Worm (Caenorhabditis elegans) whole organism, late embryonic: ENCODE measurements around the gene par-2.
"Not testable (repeated sequence)": the region's sequence is repeated elsewhere in the genome, so short reads cannot be mapped to it uniquely, and the experiment has no call there.

Experiments used
- C38D4.7 ChIP-seq: fragments of 200-800 bp; sonication (Bioruptor generic); optimal IDR thresholded peaks from 2 replicates; lab custom pipeline; 2018; ENCODE audit warnings: mild to moderate bottlenecking, missing genetic modification characterization, moderate library complexity, missing compliant biosample characterization
- F13H6.1 ChIP-seq: sonication (generic microtip); optimal IDR thresholded peaks from 2 replicates; lab custom pipeline; 2016; ENCODE audit warnings: missing genetic modification characterization, missing compliant biosample characterization
- K09A11.1 ChIP-seq: sonication (generic microtip); optimal IDR thresholded peaks from 2 replicates; lab custom pipeline; 2017; ENCODE audit warnings: antibody characterized with exemption, mild to moderate bottlenecking, missing genetic modification characterization, missing compliant biosample characterization; ENCODE audit not compliant: insufficient read depth
- T23F11.4 ChIP-seq: fragments of 200-800 bp; sonication (Bioruptor generic); optimal IDR thresholded peaks from 2 replicates; lab custom pipeline; 2018; ENCODE audit warnings: mild to moderate bottlenecking, missing genetic modification characterization, missing compliant biosample characterization
- Y22D7AL.16 ChIP-seq: sonication (generic microtip); optimal IDR thresholded peaks from 2 replicates; lab custom pipeline; 2016; ENCODE audit warnings: missing genetic modification characterization, missing compliant biosample characterization
- ahr-1 ChIP-seq: sonication (generic microtip); optimal IDR thresholded peaks from 2 replicates; lab custom pipeline; 2016; ENCODE audit warnings: missing genetic modification characterization, missing compliant biosample characterization
- ama-1 ChIP-seq: fragments of 150-350 bp; optimal IDR thresholded peaks from 2 replicates; lab custom pipeline; 2014
- ceh-14 ChIP-seq: sonication (generic microtip); optimal IDR thresholded peaks from 2 replicates; lab custom pipeline; 2016; ENCODE audit warnings: missing genotype, missing genetic modification characterization, missing compliant biosample characterization
- ceh-18 ChIP-seq: sonication (generic microtip); optimal IDR thresholded peaks from 2 replicates; lab custom pipeline; 2016; ENCODE audit warnings: missing genetic modification characterization, missing compliant biosample characterization
- ceh-19 ChIP-seq: fragments of 200-800 bp; sonication (Bioruptor generic); optimal IDR thresholded peaks from 2 replicates; lab custom pipeline; 2018; ENCODE audit warnings: mild to moderate bottlenecking, missing genetic modification characterization, missing compliant biosample characterization
- ceh-24 ChIP-seq: sonication (generic microtip); optimal IDR thresholded peaks from 2 replicates; lab custom pipeline; 2016; ENCODE audit warnings: mild to moderate bottlenecking, missing genetic modification characterization, missing compliant biosample characterization
- ceh-31 ChIP-seq: sonication (generic microtip); optimal IDR thresholded peaks from 2 replicates; lab custom pipeline; 2016; ENCODE audit warnings: missing genetic modification characterization, missing compliant biosample characterization
- ceh-34 ChIP-seq: sonication (generic microtip); optimal IDR thresholded peaks from 2 replicates; lab custom pipeline; 2016; ENCODE audit warnings: mild to moderate bottlenecking, missing genetic modification characterization, missing compliant biosample characterization
- ceh-45 ChIP-seq: fragments of 200-800 bp; sonication (Bioruptor generic); IDR thresholded peaks from 2 replicates; pipeline ENCODE4 v1.3.6; 2022; ENCODE audit warnings: missing genetic modification reagents, missing genetic modification characterization, missing compliant biosample characterization
- che-1 ChIP-seq: sonication (generic microtip); optimal IDR thresholded peaks from 2 replicates; lab custom pipeline; 2016; ENCODE audit warnings: mild to moderate bottlenecking, missing genetic modification characterization, missing compliant biosample characterization
- dmd-4 ChIP-seq: sonication (generic microtip); optimal IDR thresholded peaks from 2 replicates; lab custom pipeline; 2016; ENCODE audit warnings: borderline replicate concordance, missing genetic modification characterization, missing compliant biosample characterization
- dve-1 ChIP-seq: sonication (generic microtip); optimal IDR thresholded peaks from 2 replicates; lab custom pipeline; 2017; ENCODE audit warnings: antibody characterized with exemption, mild to moderate bottlenecking, missing genetic modification characterization, missing compliant biosample characterization
- elt-4 ChIP-seq: sonication (generic microtip); optimal IDR thresholded peaks from 2 replicates; lab custom pipeline; 2016; ENCODE audit warnings: missing genetic modification characterization, missing compliant biosample characterization
- eyg-1 ChIP-seq: sonication (generic microtip); optimal IDR thresholded peaks from 2 replicates; lab custom pipeline; 2016; ENCODE audit warnings: missing genotype, missing genetic modification characterization, missing compliant biosample characterization
- fax-1 ChIP-seq: sonication (generic microtip); optimal IDR thresholded peaks from 2 replicates; lab custom pipeline; 2016; ENCODE audit warnings: missing genotype, missing genetic modification characterization, missing compliant biosample characterization
- gmeb-2 ChIP-seq: sonication (generic microtip); optimal IDR thresholded peaks from 2 replicates; lab custom pipeline; 2016; ENCODE audit warnings: missing genetic modification characterization, inconsistent platforms, missing compliant biosample characterization
- hlh-15 ChIP-seq: sonication (generic microtip); optimal IDR thresholded peaks from 2 replicates; lab custom pipeline; 2016; ENCODE audit warnings: missing genetic modification characterization, missing compliant biosample characterization
- hlh-30 ChIP-seq: sonication (generic microtip); optimal IDR thresholded peaks from 2 replicates; lab custom pipeline; 2017; ENCODE audit warnings: antibody characterized with exemption, missing genetic modification characterization, missing compliant biosample characterization; ENCODE audit not compliant: insufficient read depth
- hlh-6 ChIP-seq: sonication (generic microtip); optimal IDR thresholded peaks from 2 replicates; lab custom pipeline; 2016; ENCODE audit warnings: missing genotype, missing genetic modification characterization, missing compliant biosample characterization
- hlh-8 ChIP-seq: sonication (generic microtip); optimal IDR thresholded peaks from 2 replicates; lab custom pipeline; 2016; ENCODE audit warnings: missing genotype, missing genetic modification characterization, missing compliant biosample characterization
- lin-11 ChIP-seq: fragments of 200-800 bp; sonication (Bioruptor generic); optimal IDR thresholded peaks from 2 replicates; lab custom pipeline; 2018; ENCODE audit warnings: mild to moderate bottlenecking, missing genetic modification characterization, missing compliant biosample characterization
- madf-2 ChIP-seq: sonication (generic microtip); optimal IDR thresholded peaks from 2 replicates; lab custom pipeline; 2017; ENCODE audit warnings: missing genetic modification characterization, missing compliant biosample characterization
- mec-3 ChIP-seq: sonication (generic microtip); optimal IDR thresholded peaks from 2 replicates; lab custom pipeline; 2016; ENCODE audit warnings: borderline replicate concordance, missing genetic modification characterization, missing compliant biosample characterization
- nfya-1 ChIP-seq: sonication (generic microtip); optimal IDR thresholded peaks from 2 replicates; lab custom pipeline; 2017; ENCODE audit warnings: missing genetic modification characterization, mild to moderate bottlenecking, missing compliant biosample characterization, antibody characterized with exemption, moderate library complexity
- nhr-232 ChIP-seq: sonication (generic microtip); optimal IDR thresholded peaks from 2 replicates; lab custom pipeline; 2016; ENCODE audit warnings: missing genetic modification characterization, missing compliant biosample characterization
- odd-2 ChIP-seq: sonication (generic microtip); optimal IDR thresholded peaks from 2 replicates; lab custom pipeline; 2017; ENCODE audit warnings: antibody characterized with exemption, mild to moderate bottlenecking, missing genetic modification characterization, missing compliant biosample characterization
- pat-9 ChIP-seq: fragments of 200-800 bp; sonication (Bioruptor generic); optimal IDR thresholded peaks from 2 replicates; lab custom pipeline; 2018; ENCODE audit warnings: mild to moderate bottlenecking, missing genetic modification characterization, moderate library complexity, missing compliant biosample characterization
- pha-2 ChIP-seq: sonication (generic microtip); optimal IDR thresholded peaks from 2 replicates; lab custom pipeline; 2017; ENCODE audit warnings: mild to moderate bottlenecking, missing genetic modification characterization, missing compliant biosample characterization
- pqm-1 ChIP-seq: sonication (generic microtip); optimal IDR thresholded peaks from 2 replicates; lab custom pipeline; 2016; ENCODE audit warnings: missing genetic modification characterization, missing compliant biosample characterization
- pros-1 ChIP-seq: fragments of 150-350 bp; optimal IDR thresholded peaks from 2 replicates; lab custom pipeline; 2014; ENCODE audit warnings: missing biosample characterization, missing genetic modification reagents, missing genetic modification characterization
- ref-2 ChIP-seq: sonication (generic microtip); optimal IDR thresholded peaks from 2 replicates; lab custom pipeline; 2016; ENCODE audit warnings: missing genetic modification characterization, missing compliant biosample characterization
- rnt-1 ChIP-seq: sonication (generic microtip); optimal IDR thresholded peaks from 2 replicates; lab custom pipeline; 2016; ENCODE audit warnings: missing genetic modification characterization, missing compliant biosample characterization
- sdc-2 ChIP-seq: sonication (generic microtip); optimal IDR thresholded peaks from 2 replicates; lab custom pipeline; 2016; ENCODE audit warnings: missing genotype, missing genetic modification characterization, missing compliant biosample characterization
- sox-2 ChIP-seq: fragments of 200-800 bp; sonication (Bioruptor generic); IDR thresholded peaks from 2 replicates; pipeline ENCODE4 v1.3.6; 2022; ENCODE audit warnings: missing genetic modification reagents, missing genetic modification characterization, missing compliant biosample characterization
- tbx-7 ChIP-seq: sonication (generic microtip); optimal IDR thresholded peaks from 2 replicates; lab custom pipeline; 2016; ENCODE audit warnings: missing genotype, missing genetic modification characterization, missing compliant biosample characterization
- ttx-3 ChIP-seq: sonication (generic microtip); optimal IDR thresholded peaks from 2 replicates; lab custom pipeline; 2016; ENCODE audit warnings: missing genetic modification reagents, missing genetic modification characterization, missing compliant biosample characterization
- unc-3 ChIP-seq, 2 experiments: fragments of 200-800 bp in 1 of 2; sonication (Bioruptor generic) in 1 of 2; sonication (generic microtip) in 1 of 2; conservative IDR thresholded peaks in 1 of 2; optimal IDR thresholded peaks in 1 of 2; 2 replicates each; pipeline versions ENCODE4 v1.3.6 to Lab custom; 2016 to 2022; ENCODE audit warnings: missing compliant biosample characterization in 2 of 2, missing genetic modification characterization in 2 of 2, missing genetic modification reagents in 1 of 2
- unc-42 ChIP-seq: sonication (generic microtip); optimal IDR thresholded peaks from 2 replicates; lab custom pipeline; 2016; ENCODE audit warnings: missing genotype, missing genetic modification characterization, missing compliant biosample characterization
- unc-55 ChIP-seq: sonication (generic microtip); optimal IDR thresholded peaks from 2 replicates; lab custom pipeline; 2017; ENCODE audit warnings: missing biosample characterization, missing genetic modification reagents, missing genetic modification characterization
- unc-86 ChIP-seq: sonication (generic microtip); optimal IDR thresholded peaks from 2 replicates; lab custom pipeline; 2016; ENCODE audit warnings: missing genetic modification characterization, missing compliant biosample characterization
- zip-5 ChIP-seq: sonication (generic microtip); optimal IDR thresholded peaks from 2 replicates; lab custom pipeline; 2016; ENCODE audit warnings: missing genetic modification characterization, missing compliant biosample characterization
- ztf-16 ChIP-seq: sonication (generic microtip); optimal IDR thresholded peaks from 2 replicates; lab custom pipeline; 2017; ENCODE audit warnings: missing genetic modification characterization, missing compliant biosample characterization

Gene par-2

ce11 chrIII:1074152-1074551, 7.0 kb upstream of the par-2 start:
- TF ChIP-seq eyg-1 (no peak), unc-55 (GFP tag; lab: Kevin White, UChicago) (no peak), che-1 (no peak), ref-2 (tag; lab: Kevin White, UChicago) (no peak), odd-2 (tag; lab: Kevin White, UChicago) (no peak), gmeb-2 (tag; lab: Kevin White, UChicago) (no peak), hlh-15 (tag; lab: Kevin White, UChicago) (no peak), ama-1 (lab: Kevin White, UChicago) (no peak), ceh-19 (GFP tag; lab: Kevin White, UChicago) (no peak), nfya-1 (tag; lab: Kevin White, UChicago) (no peak), unc-42 (tag; lab: Kevin White, UChicago) (no peak), dve-1 (tag; lab: Kevin White, UChicago) (no peak), pat-9 (tag; lab: Kevin White, UChicago) (no peak), mec-3 (tag; lab: Kevin White, UChicago) (no peak), elt-4 (tag; lab: Kevin White, UChicago) (no peak), unc-86 (tag; lab: Kevin White, UChicago) (no peak), zip-5 (no peak), fax-1 (tag; lab: Kevin White, UChicago) (no peak)

- not testable (repeated sequence) for TF ChIP-seq dve-1, tbx-7, pqm-1 (tag; lab: Kevin White, UChicago)
Observed at ce11 chrIII:1076383-1076782, 4.8 kb upstream of the par-2 start, which contains the start of gene uaf-1. uaf-1 (minus strand) TSS chrIII:1076555.

- TF ChIP-seq tbx-7 (tag; lab: Kevin White, UChicago) (no peak), ceh-19 (GFP tag; lab: Kevin White, UChicago) (no peak), hlh-30 (tag; lab: Kevin White, UChicago) (peak; percentile 97), Y22D7AL.16 (tag; lab: Kevin White, UChicago) (no peak), ceh-34 (peak; percentile 61), pros-1 (no peak), nhr-232 (tag; lab: Kevin White, UChicago) (no peak), T23F11.4 (GFP tag; lab: Kevin White, UChicago) (no peak), ztf-16 (tag; lab: Kevin White, UChicago) (peak; percentile 9), ceh-31 (tag; lab: Kevin White, UChicago) (peak; percentile 56), sdc-2 (tag; lab: Kevin White, UChicago) (no peak), ahr-1 (tag; lab: Kevin White, UChicago) (no peak), unc-86 (tag; lab: Kevin White, UChicago) (no peak), rnt-1 (tag; lab: Kevin White, UChicago) (peak; percentile 57), unc-42 (tag; lab: Kevin White, UChicago) (peak; percentile 35), F13H6.1 (tag; lab: Kevin White, UChicago) (no peak), ceh-18 (tag; lab: Kevin White, UChicago) (peak; percentile 65), hlh-6 (tag; lab: Kevin White, UChicago) (no peak), dve-1 (tag; lab: Kevin White, UChicago) (peak; percentile 49), sox-2 (GFP tag; lab: Robert Waterston, UW) (no peak), K09A11.1 (no peak), madf-2 (tag; lab: Kevin White, UChicago) (no peak), hlh-15 (tag; lab: Kevin White, UChicago) (no peak), lin-11 (tag; lab: Kevin White, UChicago) (no peak), C38D4.7 (GFP tag; lab: Kevin White, UChicago) (no peak), ceh-14 (tag; lab: Kevin White, UChicago) (peak; percentile 44), zip-5 (no peak), pha-2 (tag; lab: Kevin White, UChicago) (no peak), pat-9 (tag; lab: Kevin White, UChicago) (no peak), ref-2 (tag; lab: Kevin White, UChicago) (no peak), ama-1 (lab: Kevin White, UChicago) (no peak), ceh-45 (no peak), unc-3 (GFP tag; conservative IDR thresholded peaks at IDR 0.05; lab: Robert Waterston, UW) (no peak), unc-3 (tag; optimal IDR thresholded peaks at IDR 0.05; lab: Kevin White, UChicago) (peak; percentile 7), dmd-4 (tag; lab: Kevin White, UChicago) (no peak), ceh-24 (tag; lab: Kevin White, UChicago) (no peak), unc-55 (GFP tag; lab: Kevin White, UChicago) (peak; percentile 36), ttx-3 (tag; lab: Kevin White, UChicago) (no peak), hlh-8 (tag; lab: Kevin White, UChicago) (no peak)
Observed at ce11 chrIII:1080536-1080935, 665 bp upstream of the par-2 start, which contains the start of the genes rab-18 and kbp-4. rab-18 (minus strand) TSS chrIII:1080775. kbp-4 (plus strand) TSS chrIII:1080901.
